Worm (Caenorhabditis elegans): ENCODE data around the gene Y50E8A.1.

Y50E8A.1 gene

DNA sequence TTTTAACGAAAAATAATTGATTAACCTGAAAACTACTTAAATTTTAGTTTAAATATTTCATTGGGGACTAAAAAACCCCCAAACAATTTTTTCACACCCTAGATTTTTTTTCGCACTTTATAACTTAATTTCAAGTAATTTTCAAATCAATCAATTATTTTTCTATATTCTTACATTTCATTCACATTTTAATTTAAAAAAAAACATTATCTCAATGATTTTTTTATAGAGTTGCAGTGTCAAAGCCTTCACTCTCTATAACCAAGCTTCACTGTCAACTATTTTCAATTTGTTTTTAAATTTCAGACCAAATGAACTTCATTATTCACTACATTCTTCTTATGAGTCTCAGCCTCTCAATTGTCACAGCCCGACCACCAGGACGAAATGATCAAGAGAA is at the start of gene Y50E8A.1:
Gene Y50E8A.1 (plus strand): TSS at position 301 of the 400 bp plus-strand sequence.
- TF ChIP-seq W03F9.2 (tag; optimal IDR thresholded peaks at IDR 0.05), result no peak
- no peak for TF ChIP-seq him-1 (tag; optimal IDR thresholded peaks at IDR 0.05)
- no peak for TF ChIP-seq dao-5 (tag; optimal IDR thresholded peaks at IDR 0.05)

DNA sequence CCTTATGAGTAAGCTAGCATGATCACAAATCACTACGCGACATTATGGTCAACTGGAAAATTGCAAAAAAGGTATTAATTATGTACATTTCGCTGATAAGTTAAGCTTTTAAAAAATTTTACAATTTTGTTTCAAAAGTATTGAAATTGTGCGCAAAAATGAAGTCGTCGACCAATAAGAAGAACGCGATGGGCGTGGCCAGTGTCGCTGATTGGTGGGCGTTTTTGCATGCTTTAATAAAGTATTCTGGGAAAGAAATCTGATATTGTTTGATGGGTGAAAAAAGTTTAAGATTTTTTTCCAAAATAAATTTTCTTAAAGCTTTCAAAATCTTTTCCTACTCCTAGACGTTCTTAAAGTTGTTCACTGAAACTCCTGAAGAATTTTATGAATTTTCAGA is 48.4 kb upstream of the Y50E8A.1 start:
- TF ChIP-seq him-1 (tag; optimal IDR thresholded peaks at IDR 0.05) (no peak), dao-5 (tag; optimal IDR thresholded peaks at IDR 0.05) (no peak)

- TF ChIP-seq dao-5 (tag; optimal IDR thresholded peaks at IDR 0.05), result no peak
- TF ChIP-seq him-1 (tag; optimal IDR thresholded peaks at IDR 0.05), result no peak
- no peak for TF ChIP-seq W03F9.2 (tag; optimal IDR thresholded peaks at IDR 0.05)
Measured at ce11 chrV:14680014-14680413, 46.7 kb upstream of the Y50E8A.1 start, which contains the start of gene C47E8.3. Gene C47E8.3 (plus strand): TSS chrV:14680314.

DNA sequence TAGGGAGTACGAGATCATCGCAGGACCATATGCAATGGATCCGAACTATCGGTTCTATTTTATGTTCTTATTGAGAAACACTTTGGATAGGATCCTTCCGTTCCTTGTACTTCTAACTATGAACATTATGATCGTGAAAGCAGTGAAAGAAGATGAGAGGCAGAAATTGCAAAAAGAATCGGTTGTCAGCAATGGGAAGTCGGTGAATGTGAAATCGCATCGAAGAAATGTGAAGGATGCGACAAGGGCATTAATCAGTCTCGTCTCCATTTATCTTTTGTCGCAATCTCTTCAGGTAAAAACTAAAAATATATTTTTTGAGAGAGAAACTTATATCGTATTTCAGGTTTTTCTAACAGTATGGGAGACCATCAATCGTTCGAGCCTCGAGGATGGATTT is 43.8 kb upstream of the Y50E8A.1 start:
- no peak for TF ChIP-seq him-1 (tag; optimal IDR thresholded peaks at IDR 0.05)
- no peak for TF ChIP-seq dao-5 (tag; optimal IDR thresholded peaks at IDR 0.05)
- TF ChIP-seq W03F9.2 (tag; optimal IDR thresholded peaks at IDR 0.05), result no peak

ce11 chrV:14683291-14683690 is 43.4 kb upstream of the Y50E8A.1 start:
- no peak for TF ChIP-seq dao-5 (tag; optimal IDR thresholded peaks at IDR 0.05)
- no peak for TF ChIP-seq him-1 (tag; optimal IDR thresholded peaks at IDR 0.05)
- no peak for TF ChIP-seq W03F9.2 (tag; optimal IDR thresholded peaks at IDR 0.05)

- TF ChIP-seq dao-5 (tag; optimal IDR thresholded peaks at IDR 0.05) (no peak), W03F9.2 (tag; optimal IDR thresholded peaks at IDR 0.05) (no peak), him-1 (tag; optimal IDR thresholded peaks at IDR 0.05) (no peak)
Measured at ce11 chrV:14683926-14684325, 42.8 kb upstream of the Y50E8A.1 start.

DNA sequence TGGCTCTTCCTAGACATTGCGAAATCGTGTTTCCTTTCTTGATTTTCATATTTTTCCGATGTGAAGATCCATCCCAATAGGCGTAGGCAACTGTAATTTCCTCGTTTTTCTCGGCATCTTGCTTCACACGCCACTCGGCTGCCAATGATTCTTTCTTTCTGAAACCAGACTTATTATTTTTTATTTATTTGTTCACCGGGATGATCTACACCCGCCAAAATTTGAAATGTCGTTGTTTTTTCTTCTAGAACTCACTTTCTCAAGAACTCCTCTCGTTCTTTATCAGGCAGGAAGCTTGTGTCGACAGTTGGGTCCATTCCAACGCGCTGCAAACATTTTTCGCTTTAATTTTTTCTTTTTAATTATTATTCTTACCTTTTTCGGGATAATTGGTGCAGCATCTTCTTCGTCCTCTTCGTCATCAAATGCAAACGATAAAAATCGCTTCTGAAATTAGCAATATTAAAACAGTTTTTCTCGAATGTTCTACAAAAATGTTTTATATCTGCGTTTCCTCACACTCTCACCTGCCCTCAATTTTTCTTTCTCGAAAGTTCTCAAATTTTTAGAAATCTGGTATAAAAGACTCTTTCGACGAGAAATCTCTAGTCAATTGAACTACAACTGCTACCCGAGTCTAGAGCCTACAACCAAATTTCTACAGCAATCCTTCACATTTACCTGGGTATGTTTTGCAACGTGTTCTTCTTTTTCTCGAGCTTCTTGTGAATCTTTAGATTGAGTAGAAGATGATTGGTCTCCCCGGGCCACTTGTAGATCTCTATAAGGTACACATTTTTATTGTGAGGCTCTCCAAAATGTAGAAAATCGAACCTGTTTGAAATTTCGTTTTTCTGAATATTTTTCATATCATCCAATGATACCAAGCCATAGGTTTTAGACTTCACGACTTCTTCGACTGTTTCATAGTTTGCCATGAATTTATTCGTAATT is 42.1 kb upstream of the Y50E8A.1 start, which contains the start of gene hsp-90:
Gene hsp-90 (plus strand): TSS at position 560 of the 954 bp plus-strand sequence.
- TF ChIP-seq dao-5 (tag; optimal IDR thresholded peaks at IDR 0.05) (no peak), W03F9.2 (tag; optimal IDR thresholded peaks at IDR 0.05) (no peak), him-1 (tag; optimal IDR thresholded peaks at IDR 0.05) (no peak)

DNA sequence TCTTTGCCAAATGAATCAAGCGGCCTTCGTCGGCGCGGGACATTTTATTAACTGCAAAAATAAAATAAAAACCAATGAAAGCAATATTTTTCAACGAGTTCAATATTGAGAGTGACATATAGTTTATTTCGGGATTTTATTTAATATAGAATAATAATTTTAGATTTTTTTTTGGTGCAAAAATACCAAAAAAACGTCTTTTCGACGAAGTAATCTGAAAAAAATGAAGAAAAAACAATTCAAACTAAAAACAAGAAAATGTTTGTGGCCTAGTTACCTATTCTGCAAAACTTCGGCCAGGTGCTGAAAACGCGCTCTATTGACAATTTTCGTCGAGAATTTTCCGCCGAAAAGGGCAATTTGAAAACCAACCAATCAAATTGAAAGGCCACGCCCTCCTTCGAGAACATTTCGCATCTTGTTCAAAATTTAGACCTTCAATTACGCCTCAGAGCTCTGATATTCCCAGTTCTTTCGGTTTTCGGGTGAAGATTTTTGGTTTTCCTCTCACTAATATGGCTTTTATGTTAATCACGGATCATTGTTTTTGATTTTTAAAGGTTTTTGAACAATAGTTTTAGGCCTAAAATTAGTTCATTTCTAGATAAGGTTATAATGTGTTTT is 41.1 kb upstream of the Y50E8A.1 start, which contains the start of gene C47E8.4:
Gene C47E8.4 (minus strand): TSS at position 51 of the 624 bp plus-strand sequence.
- TF ChIP-seq him-1 (tag; optimal IDR thresholded peaks at IDR 0.05), result peak; percentile 96
- TF ChIP-seq dao-5 (tag; optimal IDR thresholded peaks at IDR 0.05), result no peak
- peak; percentile 94 for TF ChIP-seq W03F9.2 (tag; optimal IDR thresholded peaks at IDR 0.05)

DNA sequence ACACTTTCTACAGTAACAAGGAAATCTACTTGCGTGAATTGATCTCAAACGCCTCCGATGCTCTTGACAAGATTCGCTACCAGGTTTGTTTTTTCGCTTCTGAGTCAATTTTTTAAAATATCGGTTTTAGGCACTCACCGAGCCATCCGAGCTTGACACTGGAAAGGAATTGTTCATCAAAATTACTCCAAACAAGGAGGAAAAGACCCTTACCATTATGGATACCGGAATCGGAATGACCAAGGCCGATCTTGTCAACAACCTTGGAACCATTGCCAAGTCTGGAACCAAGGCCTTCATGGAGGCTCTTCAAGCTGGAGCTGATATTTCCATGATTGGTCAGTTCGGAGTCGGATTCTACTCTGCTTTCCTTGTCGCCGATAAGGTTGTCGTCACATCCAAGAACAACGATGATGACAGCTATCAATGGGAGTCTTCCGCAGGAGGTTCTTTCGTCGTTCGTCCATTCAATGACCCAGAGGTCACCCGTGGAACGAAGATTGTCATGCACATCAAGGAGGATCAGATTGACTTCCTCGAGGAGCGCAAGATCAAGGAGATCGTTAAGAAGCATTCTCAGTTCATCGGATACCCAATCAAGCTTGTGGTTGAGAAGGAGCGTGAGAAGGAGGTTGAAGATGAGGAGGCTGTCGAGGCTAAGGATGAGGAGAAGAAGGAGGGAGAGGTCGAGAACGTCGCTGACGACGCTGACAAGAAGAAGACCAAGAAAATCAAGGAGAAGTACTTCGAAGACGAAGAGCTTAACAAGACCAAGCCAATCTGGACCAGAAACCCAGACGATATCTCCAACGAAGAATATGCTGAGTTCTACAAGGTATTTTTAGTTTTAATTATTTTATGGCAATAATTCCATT is 40.2 kb upstream of the Y50E8A.1 start:
- no peak for TF ChIP-seq W03F9.2 (tag; optimal IDR thresholded peaks at IDR 0.05)
- no peak for TF ChIP-seq him-1 (tag; optimal IDR thresholded peaks at IDR 0.05)
- no peak for TF ChIP-seq dao-5 (tag; optimal IDR thresholded peaks at IDR 0.05)

- TF ChIP-seq dao-5 (tag; optimal IDR thresholded peaks at IDR 0.05), result no peak
- no peak for TF ChIP-seq him-1 (tag; optimal IDR thresholded peaks at IDR 0.05)
Measured at ce11 chrV:14687106-14687964, 39.4 kb upstream of the Y50E8A.1 start.

DNA sequence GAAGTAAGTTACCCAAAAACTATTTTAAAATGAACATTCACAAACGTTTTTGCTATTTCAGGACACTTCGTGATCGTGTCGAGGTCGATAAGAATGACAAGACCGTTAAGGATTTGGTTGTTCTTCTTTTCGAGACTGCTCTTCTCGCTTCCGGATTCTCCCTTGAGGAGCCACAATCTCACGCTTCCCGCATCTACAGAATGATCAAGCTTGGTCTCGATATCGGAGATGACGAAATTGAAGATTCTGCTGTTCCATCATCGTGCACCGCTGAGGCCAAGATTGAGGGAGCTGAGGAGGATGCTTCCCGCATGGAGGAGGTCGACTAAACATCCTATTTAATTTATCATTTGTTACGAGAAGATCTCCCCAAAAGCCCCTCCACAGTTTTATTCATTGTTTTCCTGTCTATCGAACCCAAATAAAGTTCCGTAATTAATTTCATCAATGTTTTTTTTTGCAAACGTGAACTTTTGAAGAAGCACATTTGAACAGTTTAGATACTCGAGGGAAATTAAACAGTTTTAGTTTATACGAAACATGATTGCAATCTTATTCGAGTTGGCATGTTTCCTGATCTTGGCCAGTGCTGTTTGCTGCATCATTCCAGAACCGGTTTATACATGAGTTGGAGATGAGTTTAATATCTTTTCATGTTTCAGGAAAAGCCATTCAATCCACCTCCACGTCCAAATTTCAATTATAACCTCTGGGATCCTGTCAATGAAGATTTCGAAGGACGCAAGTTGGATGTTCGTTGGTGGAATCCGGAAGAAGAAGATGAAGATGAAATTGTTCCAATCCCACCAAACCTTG is 38.4 kb upstream of the Y50E8A.1 start, which contains the start of gene C47E8.11:
Gene C47E8.11 (plus strand): TSS at position 520 of the 816 bp plus-strand sequence.
- TF ChIP-seq him-1 (tag; optimal IDR thresholded peaks at IDR 0.05), result no peak
- peak; percentile 48 for TF ChIP-seq W03F9.2 (tag; optimal IDR thresholded peaks at IDR 0.05)
- no peak for TF ChIP-seq dao-5 (tag; optimal IDR thresholded peaks at IDR 0.05)
